Fruit fly (Drosophila melanogaster) whole organism, embryonic: ENCODE results near the gene Cep164.

Experiments
- Adf1 ChIP-seq: fragments of 200-800 bp; sonication (Bioruptor generic); IDR thresholded peaks from 2 replicates; pipeline ENCODE4 v1.3.6; 2022; ENCODE audit warnings: missing biosample characterization, missing genetic modification characterization
- Atf-2 ChIP-seq: fragments of 200-800 bp; sonication (Bioruptor generic); optimal IDR thresholded peaks from 2 replicates; lab custom pipeline; 2016; ENCODE audit warnings: missing biosample characterization, missing genetic modification characterization
- CG10147 ChIP-seq: fragments of 200-800 bp; sonication (Bioruptor generic); optimal IDR thresholded peaks from 2 replicates; lab custom pipeline; 2019; ENCODE audit warnings: missing biosample characterization, mild to moderate bottlenecking, missing genetic modification characterization, moderate library complexity
- CG10543 ChIP-seq: fragments of 200-800 bp; sonication (Bioruptor generic); optimal IDR thresholded peaks from 3 replicates; lab custom pipeline; 2017; ENCODE audit warnings: missing biosample characterization, mild to moderate bottlenecking, missing genetic modification characterization, moderate library complexity
- CG12299 ChIP-seq: fragments of 200-800 bp; sonication (Bioruptor generic); optimal IDR thresholded peaks from 2 replicates; lab custom pipeline; 2018; ENCODE audit warnings: missing biosample characterization, mild to moderate bottlenecking, missing genetic modification characterization
- CG12769 ChIP-seq: fragments of 200-800 bp; sonication (Bioruptor generic); optimal IDR thresholded peaks from 2 replicates; lab custom pipeline; 2019; ENCODE audit warnings: missing biosample characterization, mild to moderate bottlenecking, missing genetic modification characterization, moderate library complexity
- CG13424 ChIP-seq: fragments of 200-800 bp; sonication (Bioruptor generic); optimal IDR thresholded peaks from 2 replicates; lab custom pipeline; 2019; ENCODE audit warnings: missing biosample characterization, mild to moderate bottlenecking, missing genetic modification characterization, moderate library complexity
- CG1602 ChIP-seq: fragments of 200-800 bp; sonication (Bioruptor generic); optimal IDR thresholded peaks from 3 replicates; lab custom pipeline; 2016; ENCODE audit warnings: missing biosample characterization, missing genetic modification characterization
- CG1647 ChIP-seq: fragments of 200-800 bp; sonication (Bioruptor generic); optimal IDR thresholded peaks from 3 replicates; lab custom pipeline; 2016; ENCODE audit warnings: missing biosample characterization, missing genetic modification characterization
- CG17829 ChIP-seq: fragments of 200-800 bp; optimal IDR thresholded peaks from 2 replicates; lab custom pipeline; 2019; ENCODE audit warnings: missing biosample characterization, mild to moderate bottlenecking, missing genetic modification characterization, moderate library complexity
- CG18262 ChIP-seq: fragments of 200-800 bp; optimal IDR thresholded peaks from 3 replicates; lab custom pipeline; 2019; ENCODE audit warnings: missing biosample characterization, mild to moderate bottlenecking, missing genetic modification characterization, moderate library complexity
- CG2116 ChIP-seq: fragments of 200-800 bp; sonication (Bioruptor generic); optimal IDR thresholded peaks from 3 replicates; lab custom pipeline; 2018; ENCODE audit warnings: missing biosample characterization, mild to moderate bottlenecking, missing genetic modification characterization
- CG3838 ChIP-seq: fragments of 200-800 bp; sonication (Bioruptor generic); optimal IDR thresholded peaks from 3 replicates; lab custom pipeline; 2016; ENCODE audit warnings: missing biosample characterization, missing genetic modification characterization
- CG4730 ChIP-seq: fragments of 200-800 bp; sonication (Bioruptor generic); IDR thresholded peaks from 2 replicates; pipeline ENCODE4 v1.3.6; 2022; ENCODE audit warnings: missing biosample characterization, missing genetic modification characterization
- CG5245 ChIP-seq: fragments of 200-800 bp; sonication (Bioruptor generic); optimal IDR thresholded peaks from 3 replicates; lab custom pipeline; 2016; ENCODE audit warnings: missing biosample characterization, missing genetic modification characterization
- CG9215 ChIP-seq: fragments of 200-800 bp; sonication (Bioruptor generic); IDR thresholded peaks from 2 replicates; pipeline ENCODE4 v1.3.6; 2022; ENCODE audit warnings: missing biosample characterization, missing genetic modification characterization
- Dad ChIP-seq: fragments of 200-800 bp; sonication (Bioruptor generic); optimal IDR thresholded peaks from 3 replicates; lab custom pipeline; 2016; ENCODE audit warnings: missing biosample characterization, missing genetic modification characterization
- Deaf1 ChIP-seq: fragments of 200-800 bp; optimal IDR thresholded peaks from 3 replicates; lab custom pipeline; 2019; ENCODE audit warnings: missing biosample characterization, mild to moderate bottlenecking, missing genetic modification characterization, moderate library complexity
- Dll ChIP-seq: fragments of 200-800 bp; sonication (Bioruptor generic); IDR thresholded peaks from 4 replicates; pipeline ENCODE4 v1.3.6; 2022; ENCODE audit warnings: missing biosample characterization, missing genetic modification characterization; ENCODE audit not compliant: partially characterized antibody
- Doc2 ChIP-seq: fragments of 200-800 bp; sonication (Bioruptor generic); IDR thresholded peaks from 2 replicates; pipeline ENCODE4 v1.3.6; 2022; ENCODE audit warnings: missing biosample characterization, missing genetic modification characterization
- Dp ChIP-seq: fragments of 200-800 bp; sonication (Bioruptor generic); optimal IDR thresholded peaks from 2 replicates; lab custom pipeline; 2018; ENCODE audit warnings: missing biosample characterization, mild to moderate bottlenecking, missing genetic modification characterization, moderate library complexity
- Fer2 ChIP-seq: fragments of 200-800 bp; sonication (Bioruptor generic); optimal IDR thresholded peaks from 2 replicates; lab custom pipeline; 2018; ENCODE audit warnings: missing biosample characterization, mild to moderate bottlenecking, missing genetic modification characterization, moderate library complexity
- Fer3 ChIP-seq: fragments of 200-800 bp; sonication (Bioruptor generic); optimal IDR thresholded peaks from 2 replicates; lab custom pipeline; 2018; ENCODE audit warnings: missing biosample characterization, mild to moderate bottlenecking, missing genetic modification characterization, moderate library complexity
- GATAe ChIP-seq: fragments of 200-800 bp; sonication (Bioruptor generic); conservative IDR thresholded peaks from 2 replicates; pipeline ENCODE4 v1.3.6; 2022; ENCODE audit warnings: missing biosample characterization, missing genetic modification characterization
- HmgZ ChIP-seq: fragments of 200-800 bp; sonication (Bioruptor generic); optimal IDR thresholded peaks from 2 replicates; lab custom pipeline; 2018; ENCODE audit warnings: missing biosample characterization, mild to moderate bottlenecking, missing genetic modification characterization
- MTF-1 ChIP-seq: fragments of 200-800 bp; sonication (Bioruptor generic); optimal IDR thresholded peaks from 2 replicates; lab custom pipeline; 2018; ENCODE audit warnings: missing biosample characterization, mild to moderate bottlenecking, missing genetic modification characterization, borderline replicate concordance
- Nf-YB ChIP-seq: fragments of 200-800 bp; sonication (Bioruptor generic); optimal IDR thresholded peaks from 3 replicates; lab custom pipeline; 2019; ENCODE audit warnings: missing biosample characterization, mild to moderate bottlenecking, missing genetic modification characterization, moderate library complexity
- Side ChIP-seq: fragments of 200-800 bp; sonication (Bioruptor generic); optimal IDR thresholded peaks from 2 replicates; lab custom pipeline; 2016; ENCODE audit warnings: missing biosample characterization, missing genetic modification characterization
- Sin3A ChIP-seq: fragments of >200 bp; optimal IDR thresholded peaks from 2 replicates; lab custom pipeline; 2018
- Tbp ChIP-seq: fragments of >200 bp; optimal IDR thresholded peaks from 2 replicates; lab custom pipeline; 2018; ENCODE audit warnings: missing biosample characterization, missing genetic modification characterization
- ci ChIP-seq: fragments of 200-800 bp; sonication (Bioruptor generic); IDR thresholded peaks from 3 replicates; pipeline ENCODE4 v1.3.6; 2022; ENCODE audit warnings: missing biosample characterization, missing genetic modification characterization
- disco-r ChIP-seq: fragments of 200-800 bp; sonication (Bioruptor generic); optimal IDR thresholded peaks from 2 replicates; lab custom pipeline; 2016; ENCODE audit warnings: missing biosample characterization, missing genetic modification characterization
- dmrt11E ChIP-seq: fragments of 200-800 bp; sonication (Bioruptor generic); optimal IDR thresholded peaks from 3 replicates; lab custom pipeline; 2018; ENCODE audit warnings: missing biosample characterization, mild to moderate bottlenecking, missing genetic modification characterization, moderate library complexity
- ems ChIP-seq: fragments of 200-800 bp; sonication (Bioruptor generic); optimal IDR thresholded peaks from 3 replicates; lab custom pipeline; 2016; ENCODE audit warnings: missing biosample characterization, missing genetic modification characterization
- ewg ChIP-seq: fragments of 200-800 bp; sonication (Bioruptor generic); optimal IDR thresholded peaks from 3 replicates; lab custom pipeline; 2017; ENCODE audit warnings: mild to moderate bottlenecking, missing biosample characterization, missing genetic modification reagents, missing genetic modification characterization
- ftz-f1 ChIP-seq: fragments of 200-800 bp; sonication (Bioruptor generic); optimal IDR thresholded peaks from 2 replicates; lab custom pipeline; 2016; ENCODE audit warnings: missing biosample characterization, missing genetic modification characterization
- hbn ChIP-seq: fragments of 200-800 bp; sonication (Bioruptor generic); IDR thresholded peaks from 2 replicates; pipeline ENCODE4 v1.3.6; 2022; ENCODE audit warnings: missing biosample characterization, missing genetic modification characterization; ENCODE audit not compliant: partially characterized antibody
- hkb ChIP-seq, 2 experiments: fragments of 200-800 bp in 1 of 2; fragments of >200 bp in 1 of 2; sonication (Bioruptor generic) in 1 of 2; IDR thresholded peaks in 1 of 2; optimal IDR thresholded peaks in 1 of 2; 2 replicates each; pipeline versions ENCODE4 v1.3.6 to Lab custom; 2017 to 2022; ENCODE audit warnings: missing biosample characterization in 1 of 2, missing genetic modification characterization in 1 of 2
- ind ChIP-seq: fragments of 200-800 bp; sonication (Bioruptor generic); optimal IDR thresholded peaks from 3 replicates; lab custom pipeline; 2016; ENCODE audit warnings: missing biosample characterization, missing genetic modification characterization
- kni ChIP-seq: fragments of 200-800 bp; sonication (Bioruptor generic); optimal IDR thresholded peaks from 3 replicates; lab custom pipeline; 2017; ENCODE audit warnings: mild to moderate bottlenecking, missing biosample characterization, missing genetic modification reagents, missing genetic modification characterization
- oc ChIP-seq: fragments of 200-800 bp; sonication (Bioruptor generic); optimal IDR thresholded peaks from 2 replicates; lab custom pipeline; 2018; ENCODE audit warnings: missing biosample characterization, mild to moderate bottlenecking, missing genetic modification characterization, moderate library complexity
- onecut ChIP-seq: fragments of 200-800 bp; sonication (Bioruptor generic); IDR thresholded peaks from 2 replicates; pipeline ENCODE4 v1.3.6; 2022; ENCODE audit warnings: missing biosample characterization, missing genetic modification characterization
- peb ChIP-seq: fragments of 200-800 bp; sonication (Bioruptor generic); IDR thresholded peaks from 2 replicates; pipeline ENCODE4 v1.3.6; 2022; ENCODE audit warnings: missing biosample characterization, missing genetic modification characterization
- scrt ChIP-seq: fragments of 200-800 bp; sonication (Bioruptor generic); optimal IDR thresholded peaks from 2 replicates; lab custom pipeline; 2018; ENCODE audit warnings: missing biosample characterization, mild to moderate bottlenecking, missing genetic modification characterization, moderate library complexity
- stwl ChIP-seq: fragments of 200-800 bp; sonication (Bioruptor generic); optimal IDR thresholded peaks from 3 replicates; lab custom pipeline; 2018; ENCODE audit warnings: missing biosample characterization, mild to moderate bottlenecking, missing genetic modification characterization, moderate library complexity
- tin ChIP-seq: fragments of 200-800 bp; sonication (Bioruptor generic); optimal IDR thresholded peaks from 3 replicates; lab custom pipeline; 2016; ENCODE audit warnings: missing biosample characterization, missing genetic modification characterization
- tx ChIP-seq: fragments of 200-800 bp; sonication (Bioruptor generic); optimal IDR thresholded peaks from 2 replicates; lab custom pipeline; 2016; ENCODE audit warnings: missing biosample characterization, missing genetic modification characterization
- unpg ChIP-seq: fragments of 200-800 bp; sonication (Bioruptor generic); optimal IDR thresholded peaks from 3 replicates; lab custom pipeline; 2018; ENCODE audit warnings: missing biosample characterization, mild to moderate bottlenecking, missing genetic modification characterization, moderate library complexity
- z ChIP-seq: fragments of 200-800 bp; sonication (Bioruptor generic); IDR thresholded peaks from 3 replicates; pipeline ENCODE4 v1.3.6; 2022; ENCODE audit warnings: missing biosample characterization, missing genetic modification characterization

Gene Cep164

dm6 chrX:15991618-15992526 lies 9.1 kb upstream of the Cep164 start, which contains the start of the genes CG46312, eIF5 and exd (continued):
- no peak for TF ChIP-seq Fer2 (tag; lab: Kevin White, UChicago)
- TF ChIP-seq ftz-f1 (GFP tag; lab: Kevin White, UChicago), result no peak
- TF ChIP-seq Atf-2 (GFP tag; lab: Kevin White, UChicago), result no peak
- no peak for TF ChIP-seq GATAe (GFP tag; lab: Robert Waterston, UW)
- TF ChIP-seq CG2116 (GFP tag; lab: Kevin White, UChicago), result peak; percentile 40
- TF ChIP-seq Tbp (GFP tag; lab: Kevin White, UChicago), result no peak
- TF ChIP-seq Deaf1 (tag; lab: Kevin White, UChicago), result no peak
- TF ChIP-seq HmgZ (tag; lab: Kevin White, UChicago), result no peak
- TF ChIP-seq CG12769, result no peak
- no peak for TF ChIP-seq z (GFP tag; lab: Robert Waterston, UW)
- TF ChIP-seq CG3838, result no peak
- no peak for TF ChIP-seq unpg
- no peak for TF ChIP-seq ems (GFP tag; lab: Kevin White, UChicago)
- TF ChIP-seq CG1647 (GFP tag; lab: Kevin White, UChicago), result no peak
- TF ChIP-seq Dad (GFP tag; lab: Kevin White, UChicago), result no peak
- TF ChIP-seq tin (GFP tag; lab: Kevin White, UChicago), result no peak
- TF ChIP-seq dmrt11E (tag; lab: Kevin White, UChicago), result peak; percentile 21
- no peak for TF ChIP-seq ind (GFP tag; lab: Kevin White, UChicago)
- no peak for TF ChIP-seq kni (GFP tag; lab: Kevin White, UChicago)
- peak; percentile 13 for TF ChIP-seq stwl (tag; lab: Kevin White, UChicago)
- TF ChIP-seq oc (tag; lab: Kevin White, UChicago), result no peak
- TF ChIP-seq hbn, result peak; percentile 61
- TF ChIP-seq Fer3 (tag; lab: Kevin White, UChicago), result no peak
- TF ChIP-seq CG17829 (tag; lab: Kevin White, UChicago), result no peak
- TF ChIP-seq Nf-YB (GFP tag; lab: Kevin White, UChicago), result no peak
- TF ChIP-seq CG4730 (GFP tag; lab: Robert Waterston, UW), result no peak
- TF ChIP-seq disco-r (GFP tag; lab: Kevin White, UChicago), result no peak
- peak; percentile 69 for TF ChIP-seq Dll
- TF ChIP-seq ewg (GFP tag; lab: Kevin White, UChicago), result no peak
- TF ChIP-seq CG10147 (GFP tag; lab: Kevin White, UChicago), result no peak
- no peak for TF ChIP-seq CG9215 (GFP tag; lab: Robert Waterston, UW)
- TF ChIP-seq CG10543 (GFP tag; lab: Kevin White, UChicago), result no peak
- no peak for TF ChIP-seq Side (GFP tag; lab: Kevin White, UChicago)
- peak; percentile 17 for TF ChIP-seq Dp
- TF ChIP-seq onecut, result no peak
- TF ChIP-seq Doc2 (GFP tag; lab: Robert Waterston, UW), result no peak
- no peak for TF ChIP-seq Sin3A (lab: Kevin White, UChicago)
- peak; percentile 13 for TF ChIP-seq CG18262
- TF ChIP-seq Adf1, result no peak
- TF ChIP-seq scrt (GFP tag; lab: Kevin White, UChicago), result no peak
- TF ChIP-seq peb, result no peak
- no peak for TF ChIP-seq CG5245 (GFP tag; lab: Kevin White, UChicago)
- no peak for TF ChIP-seq MTF-1 (GFP tag; lab: Kevin White, UChicago)
- TF ChIP-seq CG12299 (tag; lab: Kevin White, UChicago), result no peak
- TF ChIP-seq CG1602 (GFP tag; lab: Kevin White, UChicago), result peak; percentile 9
- TF ChIP-seq tx (GFP tag; lab: Kevin White, UChicago), result no peak
- no peak for TF ChIP-seq hkb (optimal IDR thresholded peaks at IDR 0.05; lab: Kevin White, UChicago)
- no peak for TF ChIP-seq hkb (GFP tag; IDR thresholded peaks at IDR 0.05; lab: Robert Waterston, UW)
- TF ChIP-seq CG13424 (tag; lab: Kevin White, UChicago), result peak; percentile 16
- no peak for TF ChIP-seq ci
